Fruit fly (Drosophila melanogaster): ENCODE measurements around the gene sstn.
A peak's percentile ranks its signal among the peaks of the same experiment; 100 is the strongest.

sstn gene

DNA sequence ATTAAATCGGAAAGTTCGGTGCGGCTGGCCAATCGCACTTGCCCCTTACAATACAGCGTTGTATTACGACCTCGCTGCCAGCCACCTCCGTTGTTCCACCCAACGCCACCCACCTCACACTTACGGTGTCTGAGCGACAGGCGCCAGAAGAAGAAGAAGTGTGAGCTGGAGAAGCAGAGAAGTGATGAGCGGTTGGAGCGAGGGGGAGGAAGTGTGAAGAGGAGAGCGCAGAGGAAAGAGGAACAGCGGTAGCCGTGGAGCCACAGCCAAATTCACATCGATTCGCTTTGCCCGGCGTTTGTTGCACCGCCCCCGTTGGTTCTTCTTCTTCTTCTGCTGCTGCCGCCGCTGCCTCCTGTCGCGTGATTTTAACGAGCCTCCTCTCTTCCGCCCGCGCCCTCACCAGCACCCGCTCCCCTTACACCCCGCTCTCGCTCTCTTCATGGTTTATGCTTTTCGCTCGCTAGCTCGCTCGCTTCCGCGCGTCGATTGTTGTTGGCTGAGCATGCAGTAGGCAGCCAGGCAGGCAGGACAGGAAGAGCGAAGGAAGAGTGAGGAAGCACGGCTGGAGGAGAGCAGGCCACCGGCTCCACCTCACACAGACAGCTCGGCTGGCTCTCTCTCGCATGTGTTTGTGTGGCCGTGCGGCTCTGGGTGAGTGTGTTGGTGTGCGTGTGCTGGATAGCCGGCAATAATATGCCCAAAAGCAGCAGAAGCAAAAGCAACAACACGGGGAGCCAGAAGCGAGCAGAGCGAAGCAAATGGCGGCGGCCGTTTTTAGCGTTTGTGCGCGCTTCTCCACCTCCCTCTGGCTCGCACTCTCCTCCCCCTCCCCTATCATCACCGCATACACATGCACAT lies 9.7 kb upstream of the sstn start (continued):
- TF ChIP-seq Myb (GFP tag; optimal IDR thresholded peaks at IDR 0.05): no peak
- TF ChIP-seq CG12155 (GFP tag; optimal IDR thresholded peaks at IDR 0.05): no peak
- no peak for TF ChIP-seq zfh2 (GFP tag; optimal IDR thresholded peaks at IDR 0.05)
- no peak for TF ChIP-seq CG13894 (tag; optimal IDR thresholded peaks at IDR 0.05)
- peak; percentile 30 for TF ChIP-seq scrt (GFP tag; optimal IDR thresholded peaks at IDR 0.05)
- TF ChIP-seq sna (GFP tag; IDR thresholded peaks at IDR 0.05; ENCODE audit: partially characterized antibody): no peak; the same call in 1 of the 2 replicates
- no peak for TF ChIP-seq NFAT (GFP tag; IDR thresholded peaks at IDR 0.05)
- TF ChIP-seq CG12104 (GFP tag; optimal IDR thresholded peaks at IDR 0.05): no peak
- peak; percentile 55 for TF ChIP-seq Abd-B (GFP tag; optimal IDR thresholded peaks at IDR 0.05)
- no peak for TF ChIP-seq CG2678 (tag; optimal IDR thresholded peaks at IDR 0.05)
- no peak for TF ChIP-seq CG12942 (GFP tag; optimal IDR thresholded peaks at IDR 0.05)
- TF ChIP-seq Sry-δ (GFP tag; optimal IDR thresholded peaks at IDR 0.05): no peak
- TF ChIP-seq stc (GFP tag; IDR thresholded peaks at IDR 0.05): no peak
- TF ChIP-seq CG13287 (GFP tag; IDR thresholded peaks at IDR 0.05; ENCODE audit: partially characterized antibody): peak; percentile 27; the same call in 1 of the 2 replicates
- TF ChIP-seq CG10147 (GFP tag; optimal IDR thresholded peaks at IDR 0.05): no peak
- TF ChIP-seq Ssrp (tag; optimal IDR thresholded peaks at IDR 0.05): no peak
- no peak for TF ChIP-seq dpn (GFP tag; optimal IDR thresholded peaks at IDR 0.05)
- peak; percentile 28 for TF ChIP-seq CG10543 (GFP tag; optimal IDR thresholded peaks at IDR 0.05)
- TF ChIP-seq CG6654 (GFP tag; optimal IDR thresholded peaks at IDR 0.05): no peak
- TF ChIP-seq aop (GFP tag; IDR thresholded peaks at IDR 0.05): peak; percentile 65; the same call in 1 of the 2 replicates
- no peak for TF ChIP-seq Max (GFP tag; optimal IDR thresholded peaks at IDR 0.05)
- TF ChIP-seq CG10654 (GFP tag; optimal IDR thresholded peaks at IDR 0.05): no peak
- peak; percentile 14 for TF ChIP-seq CG10431 (GFP tag; optimal IDR thresholded peaks at IDR 0.05)
- peak; percentile 8 for TF ChIP-seq lbe (GFP tag; optimal IDR thresholded peaks at IDR 0.05)
- TF ChIP-seq Deaf1 (tag; optimal IDR thresholded peaks at IDR 0.05): peak; percentile 60
- peak; percentile 87 for TF ChIP-seq cwo (GFP tag; optimal IDR thresholded peaks at IDR 0.05)
- no peak for TF ChIP-seq CG7357 (GFP tag; IDR thresholded peaks at IDR 0.05)
- no peak for TF ChIP-seq Eip74EF (GFP tag; optimal IDR thresholded peaks at IDR 0.05)
- TF ChIP-seq Dbx (GFP tag; IDR thresholded peaks at IDR 0.05): no peak
- no peak for TF ChIP-seq E2f1 (GFP tag; IDR thresholded peaks at IDR 0.05)
- TF ChIP-seq MBD-R2 (GFP tag; IDR thresholded peaks at IDR 0.05): 0 out of 2 replicates have a peak, but pooled peaks have one; percentile 18
- TF ChIP-seq gem (tag; optimal IDR thresholded peaks at IDR 0.05): no peak
- peak in 1 of 2 experiments; percentile 18 for TF ChIP-seq Hr51 (GFP tag; optimal IDR thresholded peaks at IDR 0.05)
- TF ChIP-seq CG11723 (GFP tag; optimal IDR thresholded peaks at IDR 0.05): no peak
- no peak for TF ChIP-seq Hand (GFP tag; optimal IDR thresholded peaks at IDR 0.05)
- TF ChIP-seq Dip3 (GFP tag; optimal IDR thresholded peaks at IDR 0.05): no peak
- TF ChIP-seq wor (GFP tag; IDR thresholded peaks at IDR 0.05): no peak
- TF ChIP-seq CG8478 (optimal IDR thresholded peaks at IDR 0.05): peak; percentile 87
- no peak for TF ChIP-seq CG15269 (tag; optimal IDR thresholded peaks at IDR 0.05)
- TF ChIP-seq mld (GFP tag; IDR thresholded peaks at IDR 0.05; ENCODE audit: partially characterized antibody): 0 out of 3 replicates have a peak, but pooled peaks have one; percentile 36
- no peak for TF ChIP-seq CG10209 (GFP tag; optimal IDR thresholded peaks at IDR 0.05)
- no peak for TF ChIP-seq tgo (GFP tag; IDR thresholded peaks at IDR 0.05)
- peak; percentile 80; the same call in 1 of the 2 replicates for TF ChIP-seq Adf1 (GFP tag; IDR thresholded peaks at IDR 0.05)
- TF ChIP-seq CG34422 (GFP tag; IDR thresholded peaks at IDR 0.05): no peak
- no peak for TF ChIP-seq knrl (GFP tag; IDR thresholded peaks at IDR 0.05; ENCODE audit: partially characterized antibody)
- TF ChIP-seq crol (GFP tag; IDR thresholded peaks at IDR 0.05): peak; percentile 99
- TF ChIP-seq ems (GFP tag; optimal IDR thresholded peaks at IDR 0.05): no peak
- TF ChIP-seq Hr3 (GFP tag; optimal IDR thresholded peaks at IDR 0.05): no peak
